Fruit fly (Drosophila melanogaster): Measurements from ENCODE around the gene CG13116.

CG13116 gene

DNA sequence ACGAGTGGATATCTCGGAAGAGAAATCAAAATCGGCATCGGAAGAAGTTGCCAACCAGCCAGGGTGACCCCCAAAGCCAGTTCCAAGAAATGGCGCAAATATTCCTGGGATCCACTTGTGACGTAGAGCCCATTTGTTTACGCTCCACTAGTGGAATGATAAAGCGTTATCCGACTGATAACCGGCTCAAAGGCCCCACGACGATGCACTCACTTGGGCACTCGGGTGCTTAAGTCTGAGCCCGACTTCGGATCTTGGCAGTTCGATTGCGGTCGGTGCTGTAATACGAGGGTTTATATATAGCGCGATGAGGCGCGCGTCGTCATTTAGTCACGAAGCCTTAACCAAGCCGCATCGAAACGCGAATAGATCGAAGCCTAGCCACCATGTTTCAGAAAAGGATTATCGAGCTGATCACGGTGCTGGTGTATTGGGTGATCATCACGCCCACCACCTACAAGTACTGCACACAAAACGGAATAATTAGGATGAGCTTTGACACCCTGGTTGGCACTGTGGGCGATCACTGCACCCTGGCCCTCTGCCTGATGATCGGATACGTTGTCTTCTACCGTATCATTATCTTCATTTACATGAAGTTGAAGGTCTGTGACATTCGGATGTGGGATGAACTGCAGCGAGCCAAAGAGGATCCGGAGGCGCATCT is at the start of gene CG13116:
CG13116 (plus strand) TSS at position 323 of the 667 bp plus-strand sequence.
- TF ChIP-seq Rel (GFP tag; optimal IDR thresholded peaks at IDR 0.05) (no peak), Rel (tag; optimal IDR thresholded peaks at IDR 0.05) (peak; percentile 82), Myc (optimal IDR thresholded peaks at IDR 0.05) (no peak)

DNA sequence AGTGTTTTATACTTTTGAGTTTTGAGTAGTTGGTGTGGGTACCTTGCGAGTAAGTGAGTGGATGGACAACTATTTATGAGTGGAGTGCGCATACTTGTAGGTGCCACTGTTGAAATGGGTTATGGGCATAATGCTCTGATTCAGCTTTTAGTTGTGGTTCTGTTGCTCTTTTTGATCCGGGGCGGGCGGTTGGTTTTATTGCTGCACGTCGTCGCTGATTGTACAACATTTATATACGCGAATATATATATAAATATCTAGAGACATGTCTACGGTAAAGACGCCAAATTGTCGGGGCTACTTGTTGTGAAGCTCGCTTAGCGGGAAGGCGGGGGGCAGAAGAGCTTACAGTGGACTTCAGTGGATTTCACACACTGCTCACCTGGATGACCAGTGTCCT is 45.6 kb upstream of the CG13116 start:
- TF ChIP-seq woc (GFP tag; optimal IDR thresholded peaks at IDR 0.05) (no peak), CrebA (GFP tag; optimal IDR thresholded peaks at IDR 0.05; ENCODE audit: borderline replicate concordance) (no peak), Dif (GFP tag; optimal IDR thresholded peaks at IDR 0.05; ENCODE audit: partially characterized antibody) (no peak), fru (GFP tag; optimal IDR thresholded peaks at IDR 0.05) (no peak), sv (GFP tag; optimal IDR thresholded peaks at IDR 0.05) (no peak), Jra (GFP tag; optimal IDR thresholded peaks at IDR 0.05) (no peak), tai (GFP tag; optimal IDR thresholded peaks at IDR 0.05) (no peak), GATAd (GFP tag; optimal IDR thresholded peaks at IDR 0.05) (no peak), Vsx2 (GFP tag; optimal IDR thresholded peaks at IDR 0.05; ENCODE audit: partially characterized antibody) (no peak), Mio (GFP tag; optimal IDR thresholded peaks at IDR 0.05) (no peak), Dfd (GFP tag; optimal IDR thresholded peaks at IDR 0.05) (no peak), Rel (GFP tag; optimal IDR thresholded peaks at IDR 0.05) (no peak), Rel (tag; optimal IDR thresholded peaks at IDR 0.05) (no peak), ey (GFP tag; optimal IDR thresholded peaks at IDR 0.05) (no peak), Sp1 (GFP tag; optimal IDR thresholded peaks at IDR 0.05) (no peak), brk (GFP tag; optimal IDR thresholded peaks at IDR 0.05) (no peak), dmrt93B (GFP tag; optimal IDR thresholded peaks at IDR 0.05) (no peak)

DNA sequence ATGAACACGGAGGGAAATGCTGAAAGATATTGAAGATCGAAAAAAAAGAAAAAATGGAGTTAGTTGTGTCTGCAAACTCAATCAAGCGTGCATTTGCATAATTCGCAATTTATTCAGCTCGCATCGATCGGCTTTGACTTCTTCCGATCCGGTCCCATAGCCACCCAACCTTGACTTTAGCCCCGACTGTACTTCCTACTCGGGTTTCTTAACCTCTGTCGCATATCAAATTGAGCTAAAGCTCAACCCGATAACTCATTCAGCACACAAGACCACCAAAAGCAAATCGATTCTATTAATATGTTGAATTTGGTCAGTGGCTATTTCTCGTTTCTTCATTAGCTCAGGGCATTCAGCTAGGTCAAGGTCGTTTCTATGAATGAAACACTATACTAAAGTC is 44.6 kb upstream of the CG13116 start:
- no peak for TF ChIP-seq Myc (optimal IDR thresholded peaks at IDR 0.05)
- TF ChIP-seq brk (GFP tag; optimal IDR thresholded peaks at IDR 0.05), result no peak
- TF ChIP-seq dmrt93B (GFP tag; optimal IDR thresholded peaks at IDR 0.05), result no peak
- no peak for TF ChIP-seq CG32264 (GFP tag; optimal IDR thresholded peaks at IDR 0.05)
- TF ChIP-seq pan (optimal IDR thresholded peaks at IDR 0.05), result no peak
- TF ChIP-seq Hnf4 (GFP tag; optimal IDR thresholded peaks at IDR 0.05), result no peak
- no peak for TF ChIP-seq ey (GFP tag; optimal IDR thresholded peaks at IDR 0.05)
- no peak for TF ChIP-seq tai (GFP tag; optimal IDR thresholded peaks at IDR 0.05)
- no peak for TF ChIP-seq dl (GFP tag; optimal IDR thresholded peaks at IDR 0.05; ENCODE audit: insufficient read depth in 1 of 2, partially characterized antibody in 2 of 2)
- TF ChIP-seq dsf (GFP tag; optimal IDR thresholded peaks at IDR 0.05; ENCODE audit: borderline replicate concordance), result no peak
- TF ChIP-seq GATAd (GFP tag; optimal IDR thresholded peaks at IDR 0.05), result no peak
- TF ChIP-seq sage (GFP tag; optimal IDR thresholded peaks at IDR 0.05), result no peak
- TF ChIP-seq h (GFP tag; optimal IDR thresholded peaks at IDR 0.05), result no peak
- no peak for TF ChIP-seq Rel (GFP tag; optimal IDR thresholded peaks at IDR 0.05)
- TF ChIP-seq Rel (tag; optimal IDR thresholded peaks at IDR 0.05), result no peak
- TF ChIP-seq N (GFP tag; optimal IDR thresholded peaks at IDR 0.05), result no peak
- TF ChIP-seq Jra (GFP tag; optimal IDR thresholded peaks at IDR 0.05), result no peak
- no peak for TF ChIP-seq Vsx2 (GFP tag; optimal IDR thresholded peaks at IDR 0.05; ENCODE audit: partially characterized antibody)

DNA sequence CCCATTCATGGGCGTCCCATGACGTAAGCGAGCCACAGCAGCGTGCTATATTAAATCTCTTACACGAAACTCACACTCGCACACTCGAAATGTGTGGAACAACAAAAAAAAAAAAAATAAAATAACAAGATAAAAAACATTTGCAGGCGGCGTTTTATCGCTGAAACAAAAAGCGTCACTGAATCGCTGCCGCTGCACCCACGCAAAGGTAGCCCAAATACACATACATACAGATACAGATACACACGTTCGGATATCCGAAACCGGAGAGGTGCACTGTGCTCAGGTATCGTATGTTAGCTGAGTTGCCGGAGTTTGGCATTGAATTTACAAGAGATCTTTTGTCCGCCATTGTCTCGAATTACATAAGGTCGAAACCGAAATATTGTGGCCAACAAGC is 43.7 kb upstream of the CG13116 start:
- TF ChIP-seq Jra (GFP tag; optimal IDR thresholded peaks at IDR 0.05) (no peak), brk (GFP tag; optimal IDR thresholded peaks at IDR 0.05) (peak; percentile 4), CrebA (GFP tag; optimal IDR thresholded peaks at IDR 0.05; ENCODE audit: borderline replicate concordance) (peak; percentile 9), usp (GFP tag; optimal IDR thresholded peaks at IDR 0.05) (no peak), pan (optimal IDR thresholded peaks at IDR 0.05) (no peak), h (GFP tag; optimal IDR thresholded peaks at IDR 0.05) (no peak), br (GFP tag; optimal IDR thresholded peaks at IDR 0.05) (peak; percentile 12), ey (GFP tag; optimal IDR thresholded peaks at IDR 0.05) (no peak)

DNA sequence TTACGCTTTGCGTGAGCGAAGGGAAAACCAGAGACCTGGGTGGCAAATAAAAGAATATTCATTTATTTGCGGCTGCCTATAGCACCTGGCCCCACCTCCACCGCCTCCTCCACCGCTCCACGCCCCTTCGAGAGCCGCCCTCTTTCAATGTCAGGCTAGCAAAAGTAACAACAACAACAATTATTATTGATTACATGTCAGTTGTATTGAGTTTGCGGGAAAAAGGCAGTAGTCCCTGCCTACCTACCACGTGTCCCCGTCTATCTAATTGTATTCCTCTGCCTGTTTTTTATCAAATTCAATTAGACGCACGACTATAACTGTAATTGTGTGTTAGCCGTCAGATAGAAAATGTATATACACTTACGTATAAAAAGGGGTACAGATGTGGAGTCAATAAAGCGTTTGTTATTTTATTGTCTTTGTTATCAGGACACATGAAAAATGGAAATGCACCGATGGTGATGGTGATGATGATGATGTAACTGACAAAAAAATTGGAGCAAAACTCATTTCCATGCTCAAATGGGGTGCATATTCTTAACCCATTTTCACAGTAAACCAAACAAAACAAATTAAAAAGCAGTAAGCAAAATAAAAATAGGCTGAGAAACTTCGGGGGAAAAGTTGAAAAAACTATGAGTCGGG is 39.1 kb upstream of the CG13116 start:
- TF ChIP-seq woc (GFP tag; optimal IDR thresholded peaks at IDR 0.05) (no peak), Sp1 (GFP tag; optimal IDR thresholded peaks at IDR 0.05) (no peak), dl (GFP tag; optimal IDR thresholded peaks at IDR 0.05; ENCODE audit: insufficient read depth in 1 of 2, partially characterized antibody in 2 of 2) (no peak), psq (GFP tag; optimal IDR thresholded peaks at IDR 0.05) (no peak), GATAd (GFP tag; optimal IDR thresholded peaks at IDR 0.05) (no peak), br (GFP tag; optimal IDR thresholded peaks at IDR 0.05) (no peak), pan (optimal IDR thresholded peaks at IDR 0.05) (no peak), Hr83 (GFP tag; optimal IDR thresholded peaks at IDR 0.05; ENCODE audit: poor library complexity, severe bottlenecking) (no peak), tai (GFP tag; optimal IDR thresholded peaks at IDR 0.05) (no peak), Mio (GFP tag; optimal IDR thresholded peaks at IDR 0.05) (no peak), Dif (GFP tag; optimal IDR thresholded peaks at IDR 0.05; ENCODE audit: partially characterized antibody) (no peak), Rel (GFP tag; optimal IDR thresholded peaks at IDR 0.05) (no peak), Rel (tag; optimal IDR thresholded peaks at IDR 0.05) (no peak), jim (GFP tag; optimal IDR thresholded peaks at IDR 0.05) (no peak), rgr (GFP tag; optimal IDR thresholded peaks at IDR 0.05) (no peak), N (GFP tag; optimal IDR thresholded peaks at IDR 0.05) (no peak), lola (GFP tag; optimal IDR thresholded peaks at IDR 0.05) (no peak), Hnf4 (GFP tag; optimal IDR thresholded peaks at IDR 0.05) (no peak), fru (GFP tag; optimal IDR thresholded peaks at IDR 0.05) (no peak), Vsx2 (GFP tag; optimal IDR thresholded peaks at IDR 0.05; ENCODE audit: partially characterized antibody) (no peak), sv (GFP tag; optimal IDR thresholded peaks at IDR 0.05) (no peak)
